Fruit fly (Drosophila melanogaster) whole organism, wandering third instar larva: ENCODE measurements around the gene tara.

Experiments used
- Abd-B ChIP-seq: fragments of >200 bp; optimal IDR thresholded peaks from 2 replicates; lab custom pipeline; 2017; ENCODE audit warnings: missing biosample characterization, missing genetic modification characterization
- CG32264 ChIP-seq: fragments of 200-800 bp; sonication (Bioruptor generic); optimal IDR thresholded peaks from 2 replicates; lab custom pipeline; 2016; ENCODE audit warnings: missing biosample characterization, missing genetic modification characterization
- CG9705 ChIP-seq: fragments of 200-800 bp; sonication (Bioruptor generic); optimal IDR thresholded peaks from 2 replicates; lab custom pipeline; 2018; ENCODE audit warnings: missing biosample characterization, mild to moderate bottlenecking, missing genetic modification characterization
- CrebA ChIP-seq: fragments of 200-800 bp; sonication (Bioruptor generic); optimal IDR thresholded peaks from 2 replicates; lab custom pipeline; 2016; ENCODE audit warnings: missing biosample characterization, mild to moderate bottlenecking, missing genetic modification characterization, borderline replicate concordance
- Dfd ChIP-seq: fragments of >200 bp; optimal IDR thresholded peaks from 2 replicates; lab custom pipeline; 2017; ENCODE audit warnings: missing biosample characterization, missing genetic modification characterization
- Dif ChIP-seq: fragments of 200-275, 200-300 bp; sonication (Bioruptor generic); optimal IDR thresholded peaks from 2 replicates; lab custom pipeline; 2018; ENCODE audit warnings: missing biosample characterization, missing genetic modification characterization; ENCODE audit not compliant: partially characterized antibody
- GATAd ChIP-seq: sonication (Bioruptor generic); optimal IDR thresholded peaks from 2 replicates; lab custom pipeline; 2016; ENCODE audit warnings: missing biosample characterization, missing genetic modification characterization
- HLH106 ChIP-seq: fragments of 200-800 bp; optimal IDR thresholded peaks from 3 replicates; lab custom pipeline; 2019; ENCODE audit warnings: missing biosample characterization, mild to moderate bottlenecking, missing genetic modification characterization, moderate library complexity
- Hnf4 ChIP-seq: fragments of 200-800 bp; sonication (Bioruptor generic); optimal IDR thresholded peaks from 2 replicates; lab custom pipeline; 2016; ENCODE audit warnings: missing biosample characterization, mild to moderate bottlenecking, missing genetic modification characterization
- Hr78 ChIP-seq: fragments of >200 bp; optimal IDR thresholded peaks from 2 replicates; lab custom pipeline; 2017; ENCODE audit warnings: missing biosample characterization, missing genetic modification characterization
- Hr83 ChIP-seq: fragments of 200-300 bp; sonication (Bioruptor generic); optimal IDR thresholded peaks from 2 replicates; lab custom pipeline; 2016; ENCODE audit warnings: missing biosample characterization, mild to moderate bottlenecking, missing genetic modification characterization, moderate library complexity; ENCODE audit not compliant: poor library complexity, severe bottlenecking
- Jra ChIP-seq: sonication (Bioruptor generic); optimal IDR thresholded peaks from 2 replicates; lab custom pipeline; 2016; ENCODE audit warnings: missing biosample characterization, missing genetic modification characterization
- Mio ChIP-seq: sonication (Bioruptor generic); optimal IDR thresholded peaks from 2 replicates; lab custom pipeline; 2016; ENCODE audit warnings: missing biosample characterization, missing genetic modification characterization
- Myc ChIP-seq: fragments of >200 bp; optimal IDR thresholded peaks from 2 replicates; lab custom pipeline; 2017
- N ChIP-seq: fragments of >200 bp; optimal IDR thresholded peaks from 2 replicates; lab custom pipeline; 2018; ENCODE audit warnings: missing biosample characterization, missing external identifiers, missing genetic modification characterization
- OdsH ChIP-seq: fragments of 200-800 bp; sonication (Bioruptor generic); optimal IDR thresholded peaks from 2 replicates; lab custom pipeline; 2016; ENCODE audit warnings: missing biosample characterization, mild to moderate bottlenecking, missing genetic modification characterization
- Rel ChIP-seq, 2 experiments: fragments of 200-800 bp; sonication (Bioruptor generic) in 1 of 2; optimal IDR thresholded peaks; 2 replicates in 1 of 2; 3 replicates in 1 of 2; lab custom pipeline; 2016 to 2019; ENCODE audit warnings: mild to moderate bottlenecking in 2 of 2, missing biosample characterization in 2 of 2, missing genetic modification characterization in 2 of 2, moderate library complexity in 1 of 2
- Sp1 ChIP-seq: fragments of 200-800 bp; sonication (Bioruptor generic); optimal IDR thresholded peaks from 3 replicates; lab custom pipeline; 2019; ENCODE audit warnings: missing biosample characterization, mild to moderate bottlenecking, missing genetic modification characterization, moderate library complexity
- Vsx2 ChIP-seq: fragments of 200-300, 225-300 bp; sonication (Bioruptor generic); optimal IDR thresholded peaks from 2 replicates; lab custom pipeline; 2018; ENCODE audit warnings: missing biosample characterization, missing genetic modification characterization; ENCODE audit not compliant: partially characterized antibody
- br ChIP-seq: fragments of 200-800 bp; sonication (Bioruptor generic); optimal IDR thresholded peaks from 2 replicates; lab custom pipeline; 2016; ENCODE audit warnings: missing biosample characterization, missing genetic modification characterization
- brk ChIP-seq: fragments of 200-800 bp; sonication (Bioruptor generic); optimal IDR thresholded peaks from 2 replicates; lab custom pipeline; 2016; ENCODE audit warnings: missing biosample characterization, mild to moderate bottlenecking, missing genetic modification characterization
- dl ChIP-seq, 2 experiments: fragments of 175-275, 200-275 bp in 1 of 2; fragments of 200-275 bp in 1 of 2; sonication (Bioruptor generic); optimal IDR thresholded peaks; lab custom pipeline; 2018; ENCODE audit warnings: mild to moderate bottlenecking in 2 of 2, missing biosample characterization in 2 of 2, missing genetic modification characterization in 2 of 2, moderate library complexity in 2 of 2; ENCODE audit not compliant: partially characterized antibody in 2 of 2, insufficient read depth in 1 of 2
- dmrt93B ChIP-seq: fragments of 200-800 bp; sonication (Bioruptor generic); optimal IDR thresholded peaks from 2 replicates; lab custom pipeline; 2018; ENCODE audit warnings: missing biosample characterization, mild to moderate bottlenecking, missing genetic modification characterization
- dsf ChIP-seq: sonication (Bioruptor generic); optimal IDR thresholded peaks from 2 replicates; lab custom pipeline; 2016; ENCODE audit warnings: missing biosample characterization, missing genetic modification characterization, borderline replicate concordance
- ey ChIP-seq: fragments of 200-800 bp; sonication (Bioruptor generic); optimal IDR thresholded peaks from 2 replicates; lab custom pipeline; 2016; ENCODE audit warnings: missing biosample characterization, missing genetic modification characterization
- foxo ChIP-seq, 2 experiments: fragments of 200-800 bp; sonication (Bioruptor generic); optimal IDR thresholded peaks; 2 replicates in 1 of 2; 3 replicates in 1 of 2; lab custom pipeline; 2016 to 2017; ENCODE audit warnings: missing biosample characterization in 2 of 2, missing genetic modification characterization in 2 of 2
- fru ChIP-seq: fragments of 200-800 bp; sonication (Bioruptor generic); optimal IDR thresholded peaks from 3 replicates; lab custom pipeline; 2016; ENCODE audit warnings: missing biosample characterization, mild to moderate bottlenecking, missing genetic modification characterization
- h ChIP-seq: fragments of 200-800 bp; sonication (Bioruptor generic); optimal IDR thresholded peaks from 3 replicates; lab custom pipeline; 2016; ENCODE audit warnings: missing biosample characterization, mild to moderate bottlenecking, missing genetic modification characterization
- jim ChIP-seq: fragments of 175-275, 200-325 bp; sonication (Bioruptor generic); optimal IDR thresholded peaks from 2 replicates; lab custom pipeline; 2016; ENCODE audit warnings: missing biosample characterization, mild to moderate bottlenecking, missing genetic modification characterization
- lola ChIP-seq: fragments of >200 bp; optimal IDR thresholded peaks from 2 replicates; lab custom pipeline; 2017; ENCODE audit warnings: missing biosample characterization, missing genetic modification characterization
- pan ChIP-seq: fragments of >200 bp; optimal IDR thresholded peaks from 2 replicates; lab custom pipeline; 2017
- psq ChIP-seq: fragments of 200-800 bp; sonication (Bioruptor generic); optimal IDR thresholded peaks from 3 replicates; lab custom pipeline; 2017; ENCODE audit warnings: missing biosample characterization, mild to moderate bottlenecking, missing genetic modification characterization, moderate library complexity
- rgr ChIP-seq: fragments of 200-800 bp; sonication (Bioruptor generic); optimal IDR thresholded peaks from 3 replicates; lab custom pipeline; 2016; ENCODE audit warnings: missing biosample characterization, mild to moderate bottlenecking, missing genetic modification characterization
- sage ChIP-seq: fragments of 200-800 bp; sonication (Bioruptor generic); optimal IDR thresholded peaks from 2 replicates; lab custom pipeline; 2016; ENCODE audit warnings: missing biosample characterization, mild to moderate bottlenecking, missing genetic modification characterization
- sv ChIP-seq: fragments of 200-800 bp; sonication (Bioruptor generic); optimal IDR thresholded peaks from 3 replicates; lab custom pipeline; 2016; ENCODE audit warnings: missing biosample characterization, missing genetic modification characterization
- tai ChIP-seq: sonication (Bioruptor generic); optimal IDR thresholded peaks from 2 replicates; lab custom pipeline; 2016; ENCODE audit warnings: missing biosample characterization, missing genetic modification characterization
- usp ChIP-seq: fragments of >200 bp; optimal IDR thresholded peaks from 2 replicates; lab custom pipeline; 2017; ENCODE audit warnings: missing biosample characterization, missing genetic modification characterization
- woc ChIP-seq: sonication (Bioruptor generic); optimal IDR thresholded peaks from 2 replicates; lab custom pipeline; 2016; ENCODE audit warnings: missing biosample characterization, mild to moderate bottlenecking, missing genetic modification characterization

Gene tara

DNA sequence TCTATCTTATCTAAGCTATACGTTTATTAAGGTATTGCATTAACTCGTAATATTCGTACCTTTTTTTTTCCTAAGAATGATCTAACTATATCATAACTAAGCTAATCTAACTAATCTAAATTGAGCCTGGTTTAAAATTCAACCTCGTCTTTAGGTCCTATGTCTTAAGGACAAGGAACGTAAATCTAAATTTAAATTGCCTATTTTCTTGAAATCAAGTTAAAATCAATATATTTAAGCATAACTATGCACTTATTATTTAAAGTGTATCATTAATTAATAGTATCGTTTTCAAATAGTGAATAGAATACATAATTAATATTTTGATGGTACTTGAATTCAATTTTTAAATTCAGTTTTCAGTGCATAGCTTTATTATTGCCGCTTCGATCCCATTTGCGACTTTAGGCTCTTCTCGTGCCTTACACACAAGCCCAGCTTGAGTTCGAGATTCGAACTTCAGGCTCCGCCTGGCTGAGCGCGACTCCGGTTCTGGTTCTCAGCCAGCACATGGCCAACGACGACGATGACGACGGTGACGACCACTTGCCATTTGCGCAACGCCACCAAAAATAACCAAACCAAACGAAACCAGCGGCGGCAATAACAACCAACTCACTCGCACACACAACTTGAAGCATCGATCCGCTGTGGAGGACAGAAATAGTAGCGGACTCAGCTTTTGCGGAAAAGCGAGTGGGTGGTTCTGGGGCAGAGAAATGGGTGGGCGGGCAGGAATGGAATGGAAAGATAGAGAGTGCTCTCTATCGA lies 14.5 kb upstream of the tara start:
- TF ChIP-seq Hr78 (GFP tag; lab: Kevin White, UChicago) (no peak), Rel (GFP tag; optimal IDR thresholded peaks at IDR 0.05; lab: Kevin White, UChicago) (no peak), Rel (tag; optimal IDR thresholded peaks at IDR 0.05; lab: Kevin White, UChicago) (peak; percentile 37), CG32264 (no peak), sv (GFP tag; lab: Kevin White, UChicago) (no peak), Hr83 (peak; percentile 4), Vsx2 (GFP tag; lab: Kevin White, UChicago) (no peak), N (GFP tag; lab: Kevin White, UChicago) (no peak), Sp1 (no peak), h (GFP tag; lab: Kevin White, UChicago) (no peak), psq (no peak), Mio (no peak), Myc (no peak), CrebA (no peak), dmrt93B (GFP tag; lab: Kevin White, UChicago) (no peak), Hnf4 (GFP tag; lab: Kevin White, UChicago) (peak; percentile 9), tai (peak; percentile 21), usp (GFP tag; lab: Kevin White, UChicago) (no peak), Dfd (GFP tag; lab: Kevin White, UChicago) (no peak), dl (GFP tag; optimal IDR thresholded peaks at IDR 0.05; lab: Kevin White, UChicago; ENCODE audit: insufficient read depth in 1 of 2, partially characterized antibody in 2 of 2) (peak in 1 of 2 experiments; percentile 5), foxo (GFP tag; optimal IDR thresholded peaks at IDR 0.05; lab: Kevin White, UChicago) (peak in 1 of 2 experiments; percentile 27), ey (GFP tag; lab: Kevin White, UChicago) (peak; percentile 2), fru (GFP tag; lab: Kevin White, UChicago) (no peak), Abd-B (GFP tag; lab: Kevin White, UChicago) (no peak), CG9705 (GFP tag; lab: Kevin White, UChicago) (no peak), rgr (peak; percentile 17), br (GFP tag; lab: Kevin White, UChicago) (no peak), woc (GFP tag; lab: Kevin White, UChicago) (peak; percentile 8), Jra (no peak), OdsH (GFP tag; lab: Kevin White, UChicago) (no peak), jim (GFP tag; lab: Kevin White, UChicago) (no peak), Dif (GFP tag; lab: Kevin White, UChicago) (no peak), dsf (GFP tag; lab: Kevin White, UChicago) (no peak), lola (no peak)

- TF ChIP-seq dl (GFP tag; optimal IDR thresholded peaks at IDR 0.05; lab: Kevin White, UChicago; ENCODE audit: insufficient read depth in 1 of 2, partially characterized antibody in 2 of 2), result no peak
- TF ChIP-seq brk, result no peak
- TF ChIP-seq tai, result no peak
- TF ChIP-seq usp (GFP tag; lab: Kevin White, UChicago), result no peak
- no peak for TF ChIP-seq psq
- no peak for TF ChIP-seq dmrt93B (GFP tag; lab: Kevin White, UChicago)
- no peak for TF ChIP-seq sage
- TF ChIP-seq CrebA, result no peak
- TF ChIP-seq rgr, result peak; percentile 20
- no peak for TF ChIP-seq HLH106 (tag; lab: Kevin White, UChicago)
- TF ChIP-seq Mio, result no peak
- TF ChIP-seq woc (GFP tag; lab: Kevin White, UChicago), result peak; percentile 29
- no peak for TF ChIP-seq CG9705 (GFP tag; lab: Kevin White, UChicago)
- TF ChIP-seq Rel (GFP tag; optimal IDR thresholded peaks at IDR 0.05; lab: Kevin White, UChicago), result peak; percentile 66
- peak; percentile 51 for TF ChIP-seq Rel (tag; optimal IDR thresholded peaks at IDR 0.05; lab: Kevin White, UChicago)
- no peak for TF ChIP-seq dsf (GFP tag; lab: Kevin White, UChicago)
- TF ChIP-seq Sp1, result peak; percentile 16
- TF ChIP-seq Hr83, result peak; percentile 5
- TF ChIP-seq lola, result no peak
- TF ChIP-seq GATAd (GFP tag; lab: Kevin White, UChicago), result no peak
- no peak for TF ChIP-seq Myc
- TF ChIP-seq Hr78 (GFP tag; lab: Kevin White, UChicago), result no peak
- no peak for TF ChIP-seq CG32264
- no peak for TF ChIP-seq br (GFP tag; lab: Kevin White, UChicago)
- TF ChIP-seq pan, result no peak
- peak; percentile 24 for TF ChIP-seq Vsx2 (GFP tag; lab: Kevin White, UChicago)
- TF ChIP-seq Dif (GFP tag; lab: Kevin White, UChicago), result no peak
- peak; percentile 46 for TF ChIP-seq Jra
- no peak for TF ChIP-seq sv (GFP tag; lab: Kevin White, UChicago)
- no peak for TF ChIP-seq jim (GFP tag; lab: Kevin White, UChicago)
- peak in 1 of 2 experiments; percentile 17 for TF ChIP-seq foxo (GFP tag; optimal IDR thresholded peaks at IDR 0.05; lab: Kevin White, UChicago)
- peak; percentile 39 for TF ChIP-seq h (GFP tag; lab: Kevin White, UChicago)
- no peak for TF ChIP-seq Abd-B (GFP tag; lab: Kevin White, UChicago)
- TF ChIP-seq OdsH (GFP tag; lab: Kevin White, UChicago), result no peak
- no peak for TF ChIP-seq N (GFP tag; lab: Kevin White, UChicago)
- peak; percentile 5 for TF ChIP-seq ey (GFP tag; lab: Kevin White, UChicago)
- peak; percentile 16 for TF ChIP-seq fru (GFP tag; lab: Kevin White, UChicago)
- no peak for TF ChIP-seq Hnf4 (GFP tag; lab: Kevin White, UChicago)
- TF ChIP-seq Dfd (GFP tag; lab: Kevin White, UChicago), result no peak
These were observed 13.4 kb upstream of the tara start for dm6 chr3R:16211883-16212540.
